Worm (Caenorhabditis elegans) whole organism, late embryonic: Measurements from ENCODE around the gene F53C3.1.

ENCODE experiments used
- ama-1 ChIP-seq: fragments of 150-350 bp; optimal IDR thresholded peaks from 2 replicates; lab custom pipeline; 2014
- ceh-31 ChIP-seq: sonication (generic microtip); optimal IDR thresholded peaks from 2 replicates; lab custom pipeline; 2016; ENCODE audit warnings: missing genetic modification characterization, missing compliant biosample characterization
- ceh-6 ChIP-seq: fragments of 200-800 bp; sonication (Bioruptor generic); optimal IDR thresholded peaks from 2 replicates; lab custom pipeline; 2018; ENCODE audit warnings: mild to moderate bottlenecking, missing genetic modification characterization, missing compliant biosample characterization
- ceh-9 ChIP-seq: sonication (generic microtip); optimal IDR thresholded peaks from 2 replicates; lab custom pipeline; 2016; ENCODE audit warnings: mild to moderate bottlenecking, missing genetic modification characterization, inconsistent platforms, missing compliant biosample characterization
- dve-1 ChIP-seq: sonication (generic microtip); optimal IDR thresholded peaks from 2 replicates; lab custom pipeline; 2017; ENCODE audit warnings: antibody characterized with exemption, mild to moderate bottlenecking, missing genetic modification characterization, missing compliant biosample characterization
- lim-6 ChIP-seq: sonication (generic microtip); optimal IDR thresholded peaks from 2 replicates; lab custom pipeline; 2016; ENCODE audit warnings: missing genetic modification characterization, missing compliant biosample characterization
- madf-2 ChIP-seq: sonication (generic microtip); optimal IDR thresholded peaks from 2 replicates; lab custom pipeline; 2017; ENCODE audit warnings: missing genetic modification characterization, missing compliant biosample characterization
- nhr-11 ChIP-seq: fragments of 150-350 bp; optimal IDR thresholded peaks from 2 replicates; lab custom pipeline; 2014; ENCODE audit warnings: missing biosample characterization, missing genetic modification characterization
- nhr-232 ChIP-seq: sonication (generic microtip); optimal IDR thresholded peaks from 2 replicates; lab custom pipeline; 2016; ENCODE audit warnings: missing genetic modification characterization, missing compliant biosample characterization

- TF ChIP-seq ceh-6 = no peak
- no peak for TF ChIP-seq ceh-9 (tag; lab: Kevin White, UChicago)
- TF ChIP-seq madf-2 (tag; lab: Kevin White, UChicago) = no peak
- no peak for TF ChIP-seq lim-6 (tag; lab: Kevin White, UChicago)
- no peak for TF ChIP-seq ama-1 (lab: Kevin White, UChicago)
- TF ChIP-seq ceh-31 (tag; lab: Kevin White, UChicago) = no peak
- TF ChIP-seq nhr-11 (tag; lab: Kevin White, UChicago) = no peak
- TF ChIP-seq nhr-232 (tag; lab: Kevin White, UChicago) = no peak
- no peak for TF ChIP-seq dve-1 (tag; lab: Kevin White, UChicago)
These were observed 21.8 kb downstream of the F53C3.1 start, which contains the start of gene Y14H12B.2 for ce11 chrII:3933640-3934039.
